Worm (Caenorhabditis elegans) whole organism, L2 larva: ENCODE measurements around the gene ogt-1.

Experiments
- Y55F3AM.14 ChIP-seq: fragments of 200-800 bp; sonication (Bioruptor generic); optimal IDR thresholded peaks from 2 replicates; lab custom pipeline; 2018; ENCODE audit warnings: mild to moderate bottlenecking, missing genetic modification characterization, missing compliant biosample characterization
- ama-1 ChIP-seq: fragments of 150-350 bp; optimal IDR thresholded peaks from 2 replicates; lab custom pipeline; 2018; ENCODE audit warnings: inconsistent platforms
- egl-27 ChIP-seq: sonication (generic microtip); optimal IDR thresholded peaks from 3 replicates; lab custom pipeline; 2017; ENCODE audit warnings: missing biosample characterization, missing genetic modification reagents, missing genetic modification characterization
- elt-1 ChIP-seq: fragments of 150-350 bp; optimal IDR thresholded peaks from 2 replicates; lab custom pipeline; 2014; ENCODE audit warnings: missing biosample characterization, missing genetic modification characterization
- nhr-237 ChIP-seq: fragments of 150-350 bp; optimal IDR thresholded peaks from 2 replicates; lab custom pipeline; 2014; ENCODE audit warnings: missing biosample characterization, missing genetic modification characterization
- nhr-77 ChIP-seq: fragments of 150-350 bp; optimal IDR thresholded peaks from 2 replicates; lab custom pipeline; 2014; ENCODE audit warnings: missing biosample characterization, missing genetic modification characterization
- unc-62 ChIP-seq: fragments of 150-350 bp; optimal IDR thresholded peaks from 2 replicates; lab custom pipeline; 2014; ENCODE audit warnings: missing biosample characterization, missing genetic modification reagents, missing genetic modification characterization

DNA sequence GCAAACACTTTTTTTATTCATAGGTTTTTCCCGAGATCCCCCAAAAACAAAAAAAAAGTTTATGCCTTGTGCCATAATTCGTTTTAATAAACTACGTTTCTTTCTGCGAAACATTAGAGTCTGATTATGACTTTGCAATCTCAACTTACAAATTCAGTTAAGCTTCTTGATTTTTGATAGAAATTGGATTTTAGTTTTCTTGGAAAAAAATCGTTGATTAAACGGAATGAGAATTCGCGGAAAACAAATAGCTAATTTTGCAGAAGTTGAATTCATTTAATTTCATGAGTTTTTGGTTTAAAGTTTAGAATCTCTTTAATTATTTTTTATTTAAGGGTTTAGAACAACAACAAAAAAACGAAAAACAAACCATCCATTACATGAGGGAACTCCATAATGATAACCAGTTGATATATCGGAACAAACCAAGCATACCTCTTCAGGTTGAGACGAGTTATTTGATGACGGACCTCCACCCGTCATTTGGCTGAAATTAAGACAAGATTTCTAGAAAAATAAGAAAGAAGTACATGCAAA lies 38.6 kb downstream of the ogt-1 start, which contains the start of gene nhr-10:
- TF ChIP-seq unc-62: no peak
- TF ChIP-seq nhr-237 (tag; lab: Kevin White, UChicago): no peak
- TF ChIP-seq ama-1 (lab: Kevin White, UChicago): no peak
- TF ChIP-seq egl-27: no peak
- TF ChIP-seq elt-1 (tag; lab: Kevin White, UChicago): no peak
- TF ChIP-seq nhr-77: no peak
- no peak for TF ChIP-seq Y55F3AM.14 (GFP tag; lab: Kevin White, UChicago)
